Fruit fly (Drosophila melanogaster) whole organism, embryonic: ENCODE data around the gene kud.

Experiments
- CG10565 ChIP-seq: fragments of 200-800 bp; sonication (Bioruptor generic); optimal IDR thresholded peaks from 3 replicates; lab custom pipeline; 2016; ENCODE audit warnings: missing biosample characterization, mild to moderate bottlenecking, missing genetic modification characterization
- CG10979 ChIP-seq: fragments of 200-800 bp; sonication (Bioruptor generic); optimal IDR thresholded peaks from 2 replicates; lab custom pipeline; 2018; ENCODE audit warnings: missing biosample characterization, mild to moderate bottlenecking, missing genetic modification characterization, moderate library complexity
- CG11085 ChIP-seq: fragments of 200-800 bp; sonication (Bioruptor generic); IDR thresholded peaks from 2 replicates; pipeline ENCODE4 v1.3.6; 2022; ENCODE audit warnings: missing biosample characterization, missing genetic modification characterization
- CG12219 ChIP-seq: fragments of 200-800 bp; sonication (Bioruptor generic); optimal IDR thresholded peaks from 3 replicates; lab custom pipeline; 2018; ENCODE audit warnings: missing biosample characterization, mild to moderate bottlenecking, missing genetic modification characterization
- CG12942 ChIP-seq: fragments of 200-800 bp; sonication (Bioruptor generic); optimal IDR thresholded peaks from 3 replicates; lab custom pipeline; 2016; ENCODE audit warnings: missing biosample characterization, missing genetic modification characterization
- CG13296 ChIP-seq: fragments of 200-800 bp; sonication (Bioruptor generic); optimal IDR thresholded peaks from 3 replicates; lab custom pipeline; 2018; ENCODE audit warnings: missing biosample characterization, mild to moderate bottlenecking, missing genetic modification characterization
- CG14965 ChIP-seq: fragments of 200-800 bp; sonication (Bioruptor generic); optimal IDR thresholded peaks from 2 replicates; lab custom pipeline; 2016; ENCODE audit warnings: missing biosample characterization, missing genetic modification characterization, borderline replicate concordance
- CG16815 ChIP-seq: fragments of 200-800 bp; sonication (Bioruptor generic); optimal IDR thresholded peaks from 3 replicates; lab custom pipeline; 2017; ENCODE audit warnings: missing biosample characterization, mild to moderate bottlenecking, missing genetic modification characterization
- CG16863 ChIP-seq: fragments of 200-800 bp; sonication (Bioruptor generic); optimal IDR thresholded peaks from 3 replicates; lab custom pipeline; 2016; ENCODE audit warnings: missing biosample characterization, missing genetic modification characterization
- CG2199 ChIP-seq: fragments of 200-800 bp; sonication (Bioruptor generic); IDR thresholded peaks from 3 replicates; pipeline ENCODE4 v1.3.6; 2022; ENCODE audit warnings: missing biosample characterization, missing genetic modification characterization
- CG2712 ChIP-seq: fragments of 200-800 bp; optimal IDR thresholded peaks from 3 replicates; lab custom pipeline; 2019; ENCODE audit warnings: missing biosample characterization, mild to moderate bottlenecking, missing genetic modification characterization, moderate library complexity
- CG2875 ChIP-seq: fragments of 200-800 bp; sonication (Bioruptor generic); optimal IDR thresholded peaks from 2 replicates; lab custom pipeline; 2017; ENCODE audit warnings: missing biosample characterization, mild to moderate bottlenecking, missing genetic modification characterization, missing genetic modification reagents
- CG3726 ChIP-seq: fragments of 200-800 bp; sonication (Bioruptor generic); IDR thresholded peaks from 3 replicates; pipeline ENCODE4, ENCODE4 v1.3.6; 2022; ENCODE audit warnings: missing biosample characterization, missing genetic modification characterization
- CG4617 ChIP-seq: fragments of 200-800 bp; sonication (Bioruptor generic); optimal IDR thresholded peaks from 3 replicates; lab custom pipeline; 2016; ENCODE audit warnings: missing biosample characterization, missing genetic modification characterization, borderline replicate concordance
- CG4707 ChIP-seq: fragments of 200-800 bp; sonication (Bioruptor generic); optimal IDR thresholded peaks from 2 replicates; lab custom pipeline; 2018; ENCODE audit warnings: missing biosample characterization, mild to moderate bottlenecking, missing genetic modification characterization, moderate library complexity
- CG7839 ChIP-seq: fragments of 200-800 bp; sonication (Bioruptor generic); optimal IDR thresholded peaks from 3 replicates; lab custom pipeline; 2018; ENCODE audit warnings: missing biosample characterization, mild to moderate bottlenecking, missing genetic modification characterization, moderate library complexity
- CG8290 ChIP-seq, 3 experiments: fragments of 200-800 bp; sonication (Bioruptor generic); optimal IDR thresholded peaks; 2 replicates each; lab custom pipeline; 2016 to 2019; ENCODE audit warnings: missing biosample characterization in 3 of 3, missing genetic modification characterization in 3 of 3, mild to moderate bottlenecking in 2 of 3, moderate library complexity in 1 of 3
- CkIIα-i1 ChIP-seq: fragments of 200-800 bp; sonication (Bioruptor generic); IDR thresholded peaks from 2 replicates; pipeline ENCODE4 v1.3.6; 2022; ENCODE audit warnings: missing biosample characterization, missing genetic modification characterization
- Dll ChIP-seq: fragments of 200-800 bp; sonication (Bioruptor generic); IDR thresholded peaks from 4 replicates; pipeline ENCODE4 v1.3.6; 2022; ENCODE audit warnings: missing biosample characterization, missing genetic modification characterization; ENCODE audit not compliant: partially characterized antibody
- Dref ChIP-seq: fragments of 200-800 bp; sonication (Bioruptor generic); IDR thresholded peaks from 2 replicates; pipeline ENCODE4 v1.3.6; 2022; ENCODE audit warnings: missing biosample characterization, missing genetic modification characterization
- Elba2 ChIP-seq: fragments of 200-800 bp; sonication (Bioruptor generic); optimal IDR thresholded peaks from 3 replicates; lab custom pipeline; 2016; ENCODE audit warnings: missing biosample characterization, missing genetic modification characterization
- Gug ChIP-seq: fragments of 200-800 bp; sonication (Bioruptor generic); IDR thresholded peaks from 4 replicates; pipeline ENCODE4 v1.3.6; 2022; ENCODE audit warnings: missing biosample characterization, missing genetic modification characterization
- HLH3B ChIP-seq: fragments of 200-800 bp; sonication (Bioruptor generic); IDR thresholded peaks from 2 replicates; pipeline ENCODE4 v1.3.6; 2022; ENCODE audit warnings: missing biosample characterization, missing genetic modification characterization
- Hr78 ChIP-seq, 2 experiments: fragments of 200-800 bp in 1 of 2; fragments of >200 bp in 1 of 2; sonication (Bioruptor generic) in 1 of 2; optimal IDR thresholded peaks; 2 replicates each; lab custom pipeline; 2017 to 2019; ENCODE audit warnings: missing biosample characterization in 2 of 2, missing genetic modification characterization in 2 of 2, mild to moderate bottlenecking in 1 of 2, moderate library complexity in 1 of 2
- Meics ChIP-seq: fragments of 200-800 bp; sonication (Bioruptor generic); optimal IDR thresholded peaks from 2 replicates; lab custom pipeline; 2017; ENCODE audit warnings: missing biosample characterization, mild to moderate bottlenecking, missing genetic modification characterization
- Opbp ChIP-seq: fragments of 200-800 bp; sonication (Bioruptor generic); IDR thresholded peaks from 3 replicates; pipeline ENCODE4 v1.3.6; 2022; ENCODE audit warnings: missing biosample characterization, missing genetic modification characterization; ENCODE audit not compliant: partially characterized antibody
- Sox100B ChIP-seq: fragments of 200-800 bp; sonication (Bioruptor generic); optimal IDR thresholded peaks from 3 replicates; lab custom pipeline; 2018; ENCODE audit warnings: missing biosample characterization, mild to moderate bottlenecking, missing genetic modification characterization
- Xrp1 ChIP-seq: fragments of 200-800 bp; sonication (Bioruptor generic); IDR thresholded peaks from 2 replicates; pipeline ENCODE4 v1.3.6; 2022; ENCODE audit warnings: missing biosample characterization, missing genetic modification characterization
- aop ChIP-seq: fragments of 200-800 bp; sonication (Bioruptor generic); IDR thresholded peaks from 2 replicates; pipeline ENCODE4 v1.3.6; 2022; ENCODE audit warnings: missing biosample characterization, missing genetic modification characterization
- croc ChIP-seq: fragments of 200-800 bp; sonication (Bioruptor generic); conservative IDR thresholded peaks from 3 replicates; pipeline ENCODE4 v1.3.6; 2022; ENCODE audit warnings: missing biosample characterization, missing genetic modification characterization
- da ChIP-seq: fragments of 200-800 bp; sonication (Bioruptor generic); optimal IDR thresholded peaks from 2 replicates; lab custom pipeline; 2016; ENCODE audit warnings: missing biosample characterization, missing genetic modification characterization
- dimm ChIP-seq: fragments of 200-800 bp; sonication (Bioruptor generic); IDR thresholded peaks from 2 replicates; pipeline ENCODE4 v1.3.6; 2022; ENCODE audit warnings: missing biosample characterization, missing genetic modification characterization
- dpn ChIP-seq, 2 experiments: fragments of 200-800 bp; sonication (Bioruptor generic); optimal IDR thresholded peaks; 3 replicates each; lab custom pipeline; 2016; ENCODE audit warnings: missing biosample characterization in 2 of 2, missing genetic modification characterization in 2 of 2
- gem ChIP-seq: fragments of 200-800 bp; sonication (Bioruptor generic); optimal IDR thresholded peaks from 2 replicates; lab custom pipeline; 2019; ENCODE audit warnings: missing biosample characterization, mild to moderate bottlenecking, missing genetic modification characterization, moderate library complexity
- gfzf ChIP-seq: fragments of 200-800 bp; sonication (Bioruptor generic); optimal IDR thresholded peaks from 2 replicates; lab custom pipeline; 2016; ENCODE audit warnings: missing biosample characterization, mild to moderate bottlenecking, missing genetic modification characterization, moderate library complexity
- grn ChIP-seq: fragments of 200-800 bp; sonication (Bioruptor generic); optimal IDR thresholded peaks from 3 replicates; lab custom pipeline; 2017; ENCODE audit warnings: missing biosample characterization, missing genetic modification characterization
- nerfin-1 ChIP-seq: fragments of 200-800 bp; sonication (Bioruptor generic); optimal IDR thresholded peaks from 3 replicates; lab custom pipeline; 2019; ENCODE audit warnings: missing biosample characterization, mild to moderate bottlenecking, missing genetic modification characterization, moderate library complexity
- nmo ChIP-seq: fragments of 200-800 bp; sonication (Bioruptor generic); optimal IDR thresholded peaks from 2 replicates; lab custom pipeline; 2018; ENCODE audit warnings: missing biosample characterization, mild to moderate bottlenecking, missing genetic modification characterization, moderate library complexity
- oc ChIP-seq: fragments of 200-800 bp; sonication (Bioruptor generic); optimal IDR thresholded peaks from 2 replicates; lab custom pipeline; 2018; ENCODE audit warnings: missing biosample characterization, mild to moderate bottlenecking, missing genetic modification characterization, moderate library complexity
- pnt ChIP-seq: fragments of 200-800 bp; sonication (Bioruptor generic); optimal IDR thresholded peaks from 3 replicates; lab custom pipeline; 2016; ENCODE audit warnings: missing biosample characterization, missing genetic modification characterization
- slou ChIP-seq: fragments of 200-800 bp; sonication (Bioruptor generic); optimal IDR thresholded peaks from 3 replicates; lab custom pipeline; 2016; ENCODE audit warnings: missing biosample characterization, missing genetic modification characterization
- sqz ChIP-seq: fragments of 200-800 bp; sonication (Bioruptor generic); optimal IDR thresholded peaks from 3 replicates; lab custom pipeline; 2018; ENCODE audit warnings: missing biosample characterization, mild to moderate bottlenecking, missing genetic modification characterization
- ssp ChIP-seq: fragments of 200-800 bp; sonication (Bioruptor generic); IDR thresholded peaks from 2 replicates; pipeline ENCODE4 v1.3.6; 2022; ENCODE audit warnings: missing biosample characterization, missing genetic modification characterization
- trem ChIP-seq: fragments of 200-800 bp; optimal IDR thresholded peaks from 3 replicates; lab custom pipeline; 2019; ENCODE audit warnings: missing biosample characterization, mild to moderate bottlenecking, missing genetic modification characterization, moderate library complexity
- twi ChIP-seq: fragments of 200-800 bp; optimal IDR thresholded peaks from 2 replicates; lab custom pipeline; 2019; ENCODE audit warnings: missing biosample characterization, mild to moderate bottlenecking, missing genetic modification characterization, moderate library complexity
- zen2 ChIP-seq: fragments of 200-800 bp; sonication (Bioruptor generic); IDR thresholded peaks from 3 replicates; pipeline ENCODE4 v1.3.6; 2022; ENCODE audit warnings: missing biosample characterization, missing genetic modification characterization; ENCODE audit not compliant: partially characterized antibody
- zf30C ChIP-seq: fragments of 200-800 bp; sonication (Bioruptor generic); optimal IDR thresholded peaks from 3 replicates; lab custom pipeline; 2018; ENCODE audit warnings: missing biosample characterization, mild to moderate bottlenecking, missing genetic modification characterization
- zfh1 ChIP-seq: fragments of 200-800 bp; sonication (Bioruptor generic); IDR thresholded peaks from 3 replicates; pipeline ENCODE4 v1.3.6; 2022; ENCODE audit warnings: missing biosample characterization, missing genetic modification characterization

The kud gene

dm6 chr3L:16805806-16806719 is 38.7 kb downstream of the kud start (continued):
- TF ChIP-seq zf30C: peak; percentile 4
- no peak for TF ChIP-seq CG11085 (GFP tag; lab: Robert Waterston, UW)
- no peak for TF ChIP-seq CG4617 (GFP tag; lab: Kevin White, UChicago)
- no peak for TF ChIP-seq nerfin-1 (tag; lab: Kevin White, UChicago)
- no peak for TF ChIP-seq CG16863
- no peak for TF ChIP-seq CG12219
- no peak for TF ChIP-seq CG12942 (GFP tag; lab: Kevin White, UChicago)
- TF ChIP-seq Hr78 (GFP tag; optimal IDR thresholded peaks at IDR 0.05; lab: Kevin White, UChicago): peak in 1 of 2 experiments; percentile 54
- no peak for TF ChIP-seq gfzf (GFP tag; lab: Kevin White, UChicago)
- no peak for TF ChIP-seq CG10565 (GFP tag; lab: Kevin White, UChicago)
- no peak for TF ChIP-seq zen2 (GFP tag; lab: Robert Waterston, UW)
- no peak for TF ChIP-seq Dll
- TF ChIP-seq twi: no peak
- TF ChIP-seq Opbp (GFP tag; lab: Robert Waterston, UW): no peak
- TF ChIP-seq da: no peak
- TF ChIP-seq CG13296 (GFP tag; lab: Kevin White, UChicago): no peak
- no peak for TF ChIP-seq aop (GFP tag; lab: Robert Waterston, UW)
- peak in 1 of 2 experiments; percentile 19 for TF ChIP-seq dpn (GFP tag; optimal IDR thresholded peaks at IDR 0.05; lab: Kevin White, UChicago)
- peak; percentile 38 for TF ChIP-seq nmo (GFP tag; lab: Kevin White, UChicago)
- TF ChIP-seq CG10979 (tag; lab: Kevin White, UChicago): peak; percentile 60
- no peak for TF ChIP-seq CG14965 (GFP tag; lab: Kevin White, UChicago)
- TF ChIP-seq CG4707 (GFP tag; lab: Kevin White, UChicago): no peak
- no peak for TF ChIP-seq slou (GFP tag; lab: Kevin White, UChicago)
- no peak for TF ChIP-seq pnt (GFP tag; lab: Kevin White, UChicago)
- no peak for TF ChIP-seq sqz (GFP tag; lab: Kevin White, UChicago)
- TF ChIP-seq oc (tag; lab: Kevin White, UChicago): no peak
- TF ChIP-seq Meics (GFP tag; lab: Kevin White, UChicago): peak; percentile 13
- peak; percentile 67 for TF ChIP-seq CG2712 (tag; lab: Kevin White, UChicago)
- TF ChIP-seq croc (GFP tag; lab: Robert Waterston, UW): no peak
- TF ChIP-seq Xrp1 (GFP tag; lab: Robert Waterston, UW): peak; percentile 60; the same call in 1 of the 2 replicates
- TF ChIP-seq Sox100B: peak; percentile 29
- TF ChIP-seq gem: peak; percentile 76
- TF ChIP-seq zfh1 (GFP tag; lab: Robert Waterston, UW): peak; percentile 44; the same call in 1 of the 3 replicates
- no peak for TF ChIP-seq ssp (GFP tag; lab: Robert Waterston, UW)
- no peak for TF ChIP-seq CG3726 (GFP tag; lab: Robert Waterston, UW)
- no peak for TF ChIP-seq HLH3B
- TF ChIP-seq CG2875: no peak
- TF ChIP-seq Elba2 (GFP tag; lab: Kevin White, UChicago): no peak
- no peak for TF ChIP-seq CkIIα-i1
- no peak for TF ChIP-seq CG8290 (GFP tag; optimal IDR thresholded peaks at IDR 0.05; lab: Kevin White, UChicago)
- TF ChIP-seq CG8290 (tag; optimal IDR thresholded peaks at IDR 0.05; lab: Kevin White, UChicago): peak in 1 of 2 experiments; percentile 42
- no peak for TF ChIP-seq CG2199 (GFP tag; lab: Robert Waterston, UW)
- peak; percentile 2 for TF ChIP-seq CG16815 (GFP tag; lab: Kevin White, UChicago)
- 0 out of 4 replicates have a peak, but pooled peaks have one; percentile 31 for TF ChIP-seq Gug (GFP tag; lab: Robert Waterston, UW)
- TF ChIP-seq Dref (GFP tag; lab: Robert Waterston, UW): no peak
- no peak for TF ChIP-seq dimm (GFP tag; lab: Robert Waterston, UW)
- TF ChIP-seq grn (GFP tag; lab: Kevin White, UChicago): no peak
- TF ChIP-seq CG7839 (tag; lab: Kevin White, UChicago): peak; percentile 67
- no peak for TF ChIP-seq trem (tag; lab: Kevin White, UChicago)
